Worm (Caenorhabditis elegans) whole organism, L3 larva: ENCODE results near the gene clec-167.

Source experiments
- elt-2 ChIP-seq: sonication (generic microtip); optimal IDR thresholded peaks from 2 replicates; lab custom pipeline; 2016; ENCODE audit warnings: missing genetic modification reagents, mild to moderate bottlenecking, missing genetic modification characterization, missing compliant biosample characterization
- jun-1 ChIP-seq: fragments of 150-350 bp; optimal IDR thresholded peaks from 2 replicates; lab custom pipeline; 2014; ENCODE audit warnings: missing biosample characterization, missing genetic modification reagents, missing genetic modification characterization

ce11 chrIV:1225596-1226232, 29.8 kb downstream of the clec-167 start, which contains the start of gene W09G12.8:
- no peak for TF ChIP-seq elt-2
- TF ChIP-seq jun-1: no peak
